Fruit fly (Drosophila melanogaster): ENCODE results near the gene CG12054.

- no peak for TF ChIP-seq toe (GFP tag; optimal IDR thresholded peaks at IDR 0.05)
- no peak for TF ChIP-seq cic (GFP tag; optimal IDR thresholded peaks at IDR 0.05)
These were observed 25.3 kb downstream of the CG12054 start for dm6 chr3R:31245785-31246184.

Data from whole organism, adult.